Worm (Caenorhabditis elegans): ENCODE measurements around the gene Y53G8AR.5.

DNA sequence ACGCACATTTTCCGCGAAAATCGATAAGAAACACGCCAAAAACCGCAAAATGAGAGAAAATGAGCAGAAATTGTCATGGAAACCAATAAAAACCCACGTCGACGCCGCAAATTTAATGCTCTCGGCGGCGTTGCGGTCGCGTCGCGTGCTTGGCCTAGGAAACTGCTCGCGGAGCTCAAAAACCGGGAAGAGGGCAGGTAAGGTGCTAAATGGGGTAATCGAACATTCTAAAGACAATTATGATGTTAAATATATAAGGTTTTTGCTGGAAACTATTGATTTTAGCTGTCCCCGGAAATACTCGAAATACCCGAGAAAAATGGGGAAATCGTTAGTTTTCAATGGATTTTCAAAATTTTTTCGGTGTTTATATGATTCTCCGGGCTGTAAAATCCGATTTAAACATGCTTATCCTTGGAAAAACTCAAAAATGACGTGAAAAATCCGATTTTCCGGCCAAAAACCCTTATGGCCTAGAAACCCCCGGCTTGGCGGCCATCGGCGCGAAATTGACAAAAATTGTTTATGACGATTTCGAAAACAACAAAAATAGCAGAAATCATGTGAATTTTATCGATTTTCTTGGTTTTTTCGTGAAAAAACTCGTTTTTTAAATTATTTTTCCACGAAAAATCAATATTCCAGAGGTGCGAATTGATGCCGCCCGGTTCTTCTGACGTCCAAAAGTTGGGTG is 25.2 kb downstream of the Y53G8AR.5 start, which contains the start of gene phf-15:
- TF ChIP-seq daf-19 (GFP tag; conservative IDR thresholded peaks at IDR 0.05) (no peak), nhr-25 (tag; optimal IDR thresholded peaks at IDR 0.05; ENCODE audit: borderline replicate concordance, insufficient read depth) (no peak), lsy-2 (tag; optimal IDR thresholded peaks at IDR 0.05) (no peak), nhr-11 (tag; optimal IDR thresholded peaks at IDR 0.05) (no peak), ama-1 (optimal IDR thresholded peaks at IDR 0.05) (no peak)

Data from whole organism, L4 larva.